Worm (Caenorhabditis elegans): ENCODE measurements around the gene lec-4.

The lec-4 gene

ce11 chrIII:3773173-3773572 is at the start of gene lec-4:
Gene lec-4, minus strand, starts transcription at chrIII:3773326.
- TF ChIP-seq ceh-30 (tag; optimal IDR thresholded peaks at IDR 0.05), result no peak
- TF ChIP-seq tbx-7 (tag; optimal IDR thresholded peaks at IDR 0.05), result no peak

- no peak for TF ChIP-seq nhr-11 (tag; optimal IDR thresholded peaks at IDR 0.05)
- TF ChIP-seq sox-2 (GFP tag; IDR thresholded peaks at IDR 0.05), result no peak
- peak; percentile 4 for TF ChIP-seq ceh-31 (tag; optimal IDR thresholded peaks at IDR 0.05)
- peak; percentile 58 for TF ChIP-seq hlh-30 (tag; optimal IDR thresholded peaks at IDR 0.05; ENCODE audit: insufficient read depth)
- TF ChIP-seq sdc-2 (tag; optimal IDR thresholded peaks at IDR 0.05), result no peak
Measured at ce11 chrIII:3821969-3822453, 48.9 kb upstream of the lec-4 start, which contains the start of gene amx-1. Gene amx-1, plus strand, starts transcription at chrIII:3822403.

- TF ChIP-seq F13H6.1 (tag; optimal IDR thresholded peaks at IDR 0.05) (no peak), pag-3 (tag; optimal IDR thresholded peaks at IDR 0.05; ENCODE audit: borderline replicate concordance) (no peak), pat-9 (tag; optimal IDR thresholded peaks at IDR 0.05) (no peak), fkh-10 (GFP tag; optimal IDR thresholded peaks at IDR 0.05) (no peak), odd-2 (tag; optimal IDR thresholded peaks at IDR 0.05) (no peak), rnt-1 (tag; optimal IDR thresholded peaks at IDR 0.05) (peak; percentile 93), nhr-232 (tag; optimal IDR thresholded peaks at IDR 0.05) (no peak), hlh-8 (tag; optimal IDR thresholded peaks at IDR 0.05) (no peak), madf-2 (tag; optimal IDR thresholded peaks at IDR 0.05) (no peak), dve-1 (tag; optimal IDR thresholded peaks at IDR 0.05) (no peak), ceh-22 (tag; optimal IDR thresholded peaks at IDR 0.05) (no peak), ets-4 (tag; optimal IDR thresholded peaks at IDR 0.05) (no peak), unc-55 (GFP tag; optimal IDR thresholded peaks at IDR 0.05) (peak; percentile 96), lim-6 (tag; optimal IDR thresholded peaks at IDR 0.05) (no peak), ceh-34 (tag; optimal IDR thresholded peaks at IDR 0.05) (peak; percentile 45), pros-1 (tag; optimal IDR thresholded peaks at IDR 0.05) (peak; percentile 88), ceh-30 (tag; optimal IDR thresholded peaks at IDR 0.05) (peak; percentile 55), syd-9 (tag; optimal IDR thresholded peaks at IDR 0.05) (peak; percentile 57), tbx-7 (tag; optimal IDR thresholded peaks at IDR 0.05) (no peak), fkh-6 (tag; optimal IDR thresholded peaks at IDR 0.05) (no peak), fax-1 (tag; optimal IDR thresholded peaks at IDR 0.05) (no peak), sdc-2 (tag; optimal IDR thresholded peaks at IDR 0.05) (peak; percentile 67), elt-4 (tag; optimal IDR thresholded peaks at IDR 0.05) (no peak), dmd-4 (tag; optimal IDR thresholded peaks at IDR 0.05; ENCODE audit: borderline replicate concordance) (no peak), unc-3 (GFP tag; conservative IDR thresholded peaks at IDR 0.05) (no peak), unc-3 (tag; optimal IDR thresholded peaks at IDR 0.05) (no peak), C38D4.7 (GFP tag; optimal IDR thresholded peaks at IDR 0.05) (no peak), T23F11.4 (GFP tag; optimal IDR thresholded peaks at IDR 0.05) (no peak), ceh-14 (tag; optimal IDR thresholded peaks at IDR 0.05) (peak; percentile 44), sox-4 (tag; optimal IDR thresholded peaks at IDR 0.05) (no peak), ceh-45 (GFP tag; IDR thresholded peaks at IDR 0.05) (no peak), ceh-48 (tag; optimal IDR thresholded peaks at IDR 0.05) (no peak), unc-86 (tag; optimal IDR thresholded peaks at IDR 0.05) (no peak), pqm-1 (tag; optimal IDR thresholded peaks at IDR 0.05) (no peak), ceh-18 (tag; optimal IDR thresholded peaks at IDR 0.05) (peak; percentile 53), npax-4 (tag; optimal IDR thresholded peaks at IDR 0.05) (no peak), pha-4 (tag; optimal IDR thresholded peaks at IDR 0.05) (no peak), hlh-30 (tag; optimal IDR thresholded peaks at IDR 0.05; ENCODE audit: insufficient read depth) (peak; percentile 77), K09A11.1 (tag; optimal IDR thresholded peaks at IDR 0.05; ENCODE audit: insufficient read depth) (no peak), ceh-2 (tag; optimal IDR thresholded peaks at IDR 0.05) (peak; percentile 39), gmeb-2 (tag; optimal IDR thresholded peaks at IDR 0.05) (no peak), nhr-11 (tag; optimal IDR thresholded peaks at IDR 0.05) (no peak), ceh-24 (tag; optimal IDR thresholded peaks at IDR 0.05) (no peak), lin-11 (tag; optimal IDR thresholded peaks at IDR 0.05) (no peak), hlh-15 (tag; optimal IDR thresholded peaks at IDR 0.05) (no peak), ama-1 (optimal IDR thresholded peaks at IDR 0.05) (peak; percentile 16), nfya-1 (tag; optimal IDR thresholded peaks at IDR 0.05) (peak; percentile 79)
Measured at ce11 chrIII:3820134-3820533, 47.0 kb upstream of the lec-4 start.
